Fruit fly (Drosophila melanogaster): ENCODE results near the gene Pbp95.

Pbp95 gene

dm6 chr3R:8009080-8009620 is 4.4 kb upstream of the Pbp95 start, which contains the start of the genes CG11052 and CG3223:
Gene CG11052, minus strand, starts transcription at chr3R:8009297.
Gene CG3223, plus strand, starts transcription at chr3R:8009400.
- TF ChIP-seq Sox14 (GFP tag; optimal IDR thresholded peaks at IDR 0.05), result peak; percentile 46
- TF ChIP-seq esn (GFP tag; optimal IDR thresholded peaks at IDR 0.05), result peak; percentile 43
- peak; percentile 46 for TF ChIP-seq Eip78C (GFP tag)
- TF ChIP-seq svp (GFP tag), result peak; percentile 81
- no peak for TF ChIP-seq CG6163 (GFP tag; IDR thresholded peaks at IDR 0.05)

- TF ChIP-seq CG8632 (GFP tag; optimal IDR thresholded peaks at IDR 0.05) (no peak), eg (GFP tag; IDR thresholded peaks at IDR 0.05) (no peak), Eip93F (GFP tag; optimal IDR thresholded peaks at IDR 0.05) (no peak), CG8119 (GFP tag; IDR thresholded peaks at IDR 0.05) (no peak), spab (GFP tag; optimal IDR thresholded peaks at IDR 0.05) (no peak), Blimp-1 (GFP tag; optimal IDR thresholded peaks at IDR 0.05) (no peak), CG31627 (GFP tag; optimal IDR thresholded peaks at IDR 0.05) (no peak), Ets21C (GFP tag; optimal IDR thresholded peaks at IDR 0.05) (no peak), CG8319 (GFP tag; optimal IDR thresholded peaks at IDR 0.05) (no peak)
Observed at dm6 chr3R:8026515-8026914, 12.9 kb downstream of the Pbp95 start.

dm6 chr3R:8027203-8027688 is 13.7 kb downstream of the Pbp95 start:
- TF ChIP-seq Sox15 (GFP tag; optimal IDR thresholded peaks at IDR 0.05) (peak; percentile 78), CG6854 (GFP tag; optimal IDR thresholded peaks at IDR 0.05) (peak; percentile 74), Smox (GFP tag; optimal IDR thresholded peaks at IDR 0.05) (no peak), CG3032 (tag; optimal IDR thresholded peaks at IDR 0.05) (peak; percentile 80), CG31627 (GFP tag; optimal IDR thresholded peaks at IDR 0.05) (peak; percentile 64), Gug (GFP tag; IDR thresholded peaks at IDR 0.05) (peak; percentile 39; the same call in 1 of the 2 replicates), Sox102F (GFP tag; optimal IDR thresholded peaks at IDR 0.05) (peak; percentile 83), fd59A (GFP tag; optimal IDR thresholded peaks at IDR 0.05) (peak; percentile 50), CG34406 (GFP tag; optimal IDR thresholded peaks at IDR 0.05) (peak; percentile 92), fkh (GFP tag; optimal IDR thresholded peaks at IDR 0.05) (no peak), CG1621 (tag; optimal IDR thresholded peaks at IDR 0.05) (peak; percentile 44), Blimp-1 (GFP tag; optimal IDR thresholded peaks at IDR 0.05) (peak; percentile 64), OdsH (GFP tag; optimal IDR thresholded peaks at IDR 0.05) (peak; percentile 89), dsx (GFP tag; optimal IDR thresholded peaks at IDR 0.05; ENCODE audit: poor library complexity, severe bottlenecking) (peak; percentile 85), CG6808 (GFP tag; optimal IDR thresholded peaks at IDR 0.05) (peak; percentile 75), cyc (GFP tag; optimal IDR thresholded peaks at IDR 0.05) (peak; percentile 25), CG11294 (GFP tag; IDR thresholded peaks at IDR 0.05) (peak; percentile 52; the same call in 1 of the 2 replicates), Eip75B (GFP tag; optimal IDR thresholded peaks at IDR 0.05) (peak; percentile 77), CG15336 (GFP tag; IDR thresholded peaks at IDR 0.05) (peak; percentile 88), fd85E (GFP tag; optimal IDR thresholded peaks at IDR 0.05) (peak; percentile 54), eg (GFP tag; IDR thresholded peaks at IDR 0.05) (peak; percentile 53; the same call in 2 of the 3 replicates), spab (GFP tag; optimal IDR thresholded peaks at IDR 0.05) (peak; percentile 74), CG6163 (GFP tag; IDR thresholded peaks at IDR 0.05) (peak; percentile 75), CG6276 (GFP tag; optimal IDR thresholded peaks at IDR 0.05) (peak; percentile 89), CG8119 (GFP tag; IDR thresholded peaks at IDR 0.05) (peak; percentile 93), Eip78C (GFP tag) (peak; percentile 95), acj6 (GFP tag; optimal IDR thresholded peaks at IDR 0.05) (peak; percentile 85), Sox14 (GFP tag; optimal IDR thresholded peaks at IDR 0.05) (peak; percentile 77), CG8632 (GFP tag; optimal IDR thresholded peaks at IDR 0.05) (peak; percentile 94), Hr4 (GFP tag; optimal IDR thresholded peaks at IDR 0.05) (peak; percentile 84), achi (GFP tag; optimal IDR thresholded peaks at IDR 0.05) (peak; percentile 92), net (GFP tag; optimal IDR thresholded peaks at IDR 0.05) (peak; percentile 87), ss (GFP tag; optimal IDR thresholded peaks at IDR 0.05) (peak; percentile 85 to 94), CG16779 (tag; optimal IDR thresholded peaks at IDR 0.05) (peak; percentile 91), CG11762 (GFP tag; optimal IDR thresholded peaks at IDR 0.05; ENCODE audit: insufficient read depth) (peak; percentile 42), Lpt (GFP tag; optimal IDR thresholded peaks at IDR 0.05) (peak; percentile 74), svp (GFP tag) (peak; percentile 88), Eip93F (GFP tag; optimal IDR thresholded peaks at IDR 0.05) (peak; percentile 42), lz (GFP tag; optimal IDR thresholded peaks at IDR 0.05) (peak; percentile 80), Hr39 (GFP tag; optimal IDR thresholded peaks at IDR 0.05) (peak; percentile 63), esn (GFP tag; optimal IDR thresholded peaks at IDR 0.05) (peak; percentile 91), CG7368 (GFP tag; optimal IDR thresholded peaks at IDR 0.05) (peak; percentile 71)
